Fruit fly (Drosophila melanogaster) whole organism, pupa: ENCODE results near the gene CG15877.

Experiments used
- CG10348 ChIP-seq: fragments of 200-800 bp; sonication (Bioruptor generic); IDR thresholded peaks from 2 replicates; pipeline ENCODE4 v1.3.6; 2022; ENCODE audit warnings: missing biosample characterization, missing genetic modification characterization
- CG12605 ChIP-seq: fragments of 200-800 bp; sonication (Bioruptor generic); IDR thresholded peaks from 2 replicates; pipeline ENCODE4 v1.3.6; 2022; ENCODE audit warnings: missing biosample characterization, missing genetic modification characterization
- CG13204 ChIP-seq: fragments of 200-800 bp; sonication (Bioruptor generic); optimal IDR thresholded peaks from 2 replicates; lab custom pipeline; 2018; ENCODE audit warnings: missing biosample characterization, mild to moderate bottlenecking, missing genetic modification characterization, moderate library complexity
- CG14655 ChIP-seq: fragments of 200-800 bp; sonication (Bioruptor generic); optimal IDR thresholded peaks from 3 replicates; lab custom pipeline; 2017; ENCODE audit warnings: mild to moderate bottlenecking, missing biosample characterization, missing genetic modification reagents, missing genetic modification characterization
- CG15710 ChIP-seq: fragments of 200-800 bp; sonication (Bioruptor generic); optimal IDR thresholded peaks from 2 replicates; lab custom pipeline; 2018; ENCODE audit warnings: missing biosample characterization, mild to moderate bottlenecking, missing genetic modification characterization, moderate library complexity
- CG17806 ChIP-seq: fragments of 200-800 bp; sonication (Bioruptor generic); optimal IDR thresholded peaks from 2 replicates; lab custom pipeline; 2018; ENCODE audit warnings: missing biosample characterization, mild to moderate bottlenecking, missing genetic modification characterization, moderate library complexity
- CG32121 ChIP-seq: fragments of 200-800 bp; sonication (Bioruptor generic); IDR thresholded peaks from 2 replicates; pipeline ENCODE4 v1.3.6; 2022; ENCODE audit warnings: missing biosample characterization, missing genetic modification characterization
- CG34367 ChIP-seq: fragments of 200-800 bp; sonication (Bioruptor generic); optimal IDR thresholded peaks from 2 replicates; lab custom pipeline; 2018; ENCODE audit warnings: missing biosample characterization, mild to moderate bottlenecking, missing genetic modification characterization
- CG4496 ChIP-seq: fragments of 200-800 bp; sonication (Bioruptor generic); IDR thresholded peaks from 3 replicates; pipeline ENCODE4 v1.3.6; 2022; ENCODE audit warnings: missing biosample characterization, missing genetic modification characterization
- CG8159 ChIP-seq: fragments of 200-800 bp; sonication (Bioruptor generic); optimal IDR thresholded peaks from 3 replicates; lab custom pipeline; 2018; ENCODE audit warnings: missing biosample characterization, mild to moderate bottlenecking, missing genetic modification characterization, moderate library complexity
- CG8301 ChIP-seq: fragments of 200-800 bp; sonication (Bioruptor generic); optimal IDR thresholded peaks from 2 replicates; lab custom pipeline; 2018; ENCODE audit warnings: missing biosample characterization, mild to moderate bottlenecking, missing genetic modification characterization
- CG9948 ChIP-seq: fragments of 200-800 bp; sonication (Bioruptor generic); optimal IDR thresholded peaks from 2 replicates; lab custom pipeline; 2018; ENCODE audit warnings: missing biosample characterization, mild to moderate bottlenecking, missing genetic modification characterization, moderate library complexity
- D1 ChIP-seq: fragments of 200-800 bp; sonication (Bioruptor generic); optimal IDR thresholded peaks from 2 replicates; lab custom pipeline; 2018; ENCODE audit warnings: missing biosample characterization, mild to moderate bottlenecking, missing genetic modification characterization, moderate library complexity
- EcR ChIP-seq: fragments of 200-800 bp; sonication (Bioruptor generic); optimal IDR thresholded peaks from 3 replicates; lab custom pipeline; 2019; ENCODE audit warnings: missing biosample characterization, missing genetic modification characterization, mild to moderate bottlenecking, moderate library complexity, missing genetic modification reagents
- Ets98B ChIP-seq: fragments of 200-800 bp; sonication (Bioruptor generic); IDR thresholded peaks from 2 replicates; pipeline ENCODE4 v1.3.6; 2022; ENCODE audit warnings: missing biosample characterization, missing genetic modification characterization
- Pif1A ChIP-seq: fragments of 200-800 bp; sonication (Bioruptor generic); optimal IDR thresholded peaks from 3 replicates; lab custom pipeline; 2016; ENCODE audit warnings: missing biosample characterization, missing genetic modification characterization
- Pif1B ChIP-seq: fragments of 200-800 bp; sonication (Bioruptor generic); optimal IDR thresholded peaks from 3 replicates; lab custom pipeline; 2016; ENCODE audit warnings: missing biosample characterization, missing genetic modification characterization
- Snoo ChIP-seq: fragments of 200-800 bp; sonication (Bioruptor generic); optimal IDR thresholded peaks from 3 replicates; lab custom pipeline; 2017; ENCODE audit warnings: missing biosample characterization, mild to moderate bottlenecking, missing genetic modification characterization, inconsistent platforms
- fd96Ca ChIP-seq: fragments of 200-800 bp; sonication (Bioruptor generic); IDR thresholded peaks from 3 replicates; pipeline ENCODE4 v1.3.6; 2022; ENCODE audit warnings: missing biosample characterization, missing genetic modification characterization
- gl ChIP-seq: fragments of 200-800 bp; sonication (Bioruptor generic); optimal IDR thresholded peaks from 2 replicates; lab custom pipeline; 2018; ENCODE audit warnings: missing biosample characterization, mild to moderate bottlenecking, missing genetic modification characterization
- rn ChIP-seq: fragments of 200-800 bp; sonication (Bioruptor generic); IDR thresholded peaks from 2 replicates; pipeline ENCODE4 v1.3.6; 2022; ENCODE audit warnings: missing biosample characterization, missing genetic modification characterization

CG15877 gene

DNA sequence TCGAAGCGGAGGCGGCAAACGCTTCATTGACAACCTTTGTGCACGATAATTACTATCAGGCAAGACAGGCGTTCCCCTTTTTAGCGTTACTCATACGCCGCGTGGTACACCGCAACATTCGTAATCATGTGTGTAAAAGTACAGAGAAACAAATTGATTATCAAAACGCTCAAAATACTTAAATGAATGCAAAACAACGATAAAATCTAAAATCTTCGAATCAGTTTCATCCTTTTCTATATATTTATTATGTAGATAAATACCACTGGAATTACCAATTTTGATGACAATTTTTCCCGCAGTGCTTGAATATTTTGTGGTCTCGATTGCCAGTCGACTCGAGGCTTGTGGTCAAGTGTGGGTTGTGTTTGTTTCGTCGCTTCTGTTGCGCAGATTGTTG, 33.5 kb upstream of the CG15877 start:
- TF ChIP-seq CG15710 (tag; lab: Kevin White, UChicago) (peak; percentile 7), CG14655 (GFP tag; lab: Kevin White, UChicago) (no peak), Pif1B (GFP tag; lab: Kevin White, UChicago) (no peak), Snoo (tag; lab: Kevin White, UChicago) (no peak), CG32121 (GFP tag; lab: Robert Waterston, UW) (peak; percentile 51), CG10348 (GFP tag; lab: Robert Waterston, UW) (no peak), Pif1A (peak; percentile 56), CG9948 (peak; percentile 25), EcR (no peak), rn (GFP tag; lab: Robert Waterston, UW) (no peak), Ets98B (peak; percentile 37; the same call in 1 of the 2 replicates), CG34367 (no peak), fd96Ca (no peak), CG17806 (tag; lab: Kevin White, UChicago) (peak; percentile 48), CG8301 (tag; lab: Kevin White, UChicago) (peak; percentile 49), CG12605 (GFP tag; lab: Robert Waterston, UW) (peak; percentile 35; the same call in 1 of the 2 replicates), CG13204 (no peak), CG4496 (GFP tag; lab: Robert Waterston, UW) (peak; percentile 52; the same call in 2 of the 3 replicates), D1 (tag; lab: Kevin White, UChicago) (no peak), CG8159 (tag; lab: Kevin White, UChicago) (no peak), gl (tag; lab: Kevin White, UChicago) (no peak)

- TF ChIP-seq CG4496 (GFP tag; lab: Robert Waterston, UW) (no peak), D1 (tag; lab: Kevin White, UChicago) (peak; percentile 96)
Measured at dm6 chr3L:2409289-2409688, 31.9 kb upstream of the CG15877 start.

DNA sequence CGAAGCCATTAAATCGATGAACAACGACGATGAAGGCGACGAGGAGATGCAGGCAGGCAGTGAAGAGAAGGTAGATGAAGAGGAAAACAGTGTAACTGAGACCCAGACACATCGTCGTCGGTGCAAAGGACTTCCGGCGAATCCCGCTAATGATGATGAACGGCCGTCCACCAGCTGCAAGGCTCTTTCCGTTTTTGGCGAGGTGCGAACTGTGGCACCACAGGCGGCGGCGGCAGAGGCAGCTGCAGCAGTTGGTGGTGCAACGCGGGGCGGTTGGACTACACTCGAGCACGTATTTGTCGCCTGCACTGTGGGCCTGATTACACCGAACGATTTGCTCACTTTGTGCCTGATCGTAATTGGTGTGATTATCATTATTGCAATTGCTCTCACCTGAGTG, 30.6 kb upstream of the CG15877 start:
- TF ChIP-seq CG32121 (GFP tag; lab: Robert Waterston, UW) = peak; percentile 34; the same call in 1 of the 2 replicates
- no peak for TF ChIP-seq D1 (tag; lab: Kevin White, UChicago)
- TF ChIP-seq CG15710 (tag; lab: Kevin White, UChicago) = no peak
- TF ChIP-seq CG8301 (tag; lab: Kevin White, UChicago) = no peak
- peak; percentile 40; the same call in 1 of the 3 replicates for TF ChIP-seq CG4496 (GFP tag; lab: Robert Waterston, UW)
- peak; percentile 10; the same call in 1 of the 2 replicates for TF ChIP-seq Ets98B
- no peak for TF ChIP-seq Pif1B (GFP tag; lab: Kevin White, UChicago)
- TF ChIP-seq Pif1A = no peak
- TF ChIP-seq CG13204 = peak; percentile 12
- TF ChIP-seq fd96Ca = 0 out of 3 replicates have a peak, but pooled peaks have one; percentile 6
- no peak for TF ChIP-seq rn (GFP tag; lab: Robert Waterston, UW)

dm6 chr3L:2407271-2407670, 29.9 kb upstream of the CG15877 start:
- TF ChIP-seq rn (GFP tag; lab: Robert Waterston, UW) (no peak), CG34367 (no peak), CG8301 (tag; lab: Kevin White, UChicago) (no peak), CG4496 (GFP tag; lab: Robert Waterston, UW) (no peak), Snoo (tag; lab: Kevin White, UChicago) (no peak), CG9948 (no peak), D1 (tag; lab: Kevin White, UChicago) (no peak), Pif1A (no peak), Pif1B (GFP tag; lab: Kevin White, UChicago) (no peak), fd96Ca (no peak), CG17806 (tag; lab: Kevin White, UChicago) (no peak), Ets98B (no peak), CG10348 (GFP tag; lab: Robert Waterston, UW) (no peak), CG12605 (GFP tag; lab: Robert Waterston, UW) (no peak), CG15710 (tag; lab: Kevin White, UChicago) (no peak)
- TF ChIP-seq, all 21 proteins: peak for 0

DNA sequence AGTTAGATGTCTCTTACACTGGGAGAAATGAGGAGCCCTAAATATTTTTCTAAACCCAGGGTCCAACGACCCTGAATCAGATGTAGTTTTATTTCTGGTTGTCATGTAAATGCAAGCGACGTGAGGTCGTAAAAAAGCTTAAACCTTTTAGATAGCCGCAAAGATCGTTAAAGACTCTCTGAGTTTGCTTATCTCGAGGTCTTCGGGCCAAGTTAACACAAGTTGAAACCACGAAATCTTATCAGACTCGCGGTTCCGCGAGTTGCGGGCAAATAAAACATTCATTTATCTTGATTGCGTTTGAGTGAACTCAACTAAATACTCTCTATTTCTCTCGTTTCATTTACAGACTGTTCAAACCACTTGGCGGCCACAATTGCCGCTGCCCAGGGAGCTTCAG, 24.9 kb upstream of the CG15877 start:
- TF ChIP-seq CG34367 = no peak
- TF ChIP-seq CG12605 (GFP tag; lab: Robert Waterston, UW) = no peak
- TF ChIP-seq Ets98B = no peak
- TF ChIP-seq CG14655 (GFP tag; lab: Kevin White, UChicago) = no peak
- no peak for TF ChIP-seq rn (GFP tag; lab: Robert Waterston, UW)
- TF ChIP-seq EcR = no peak

- 0 out of 2 replicates have a peak, but pooled peaks have one; percentile 36 for TF ChIP-seq CG32121 (GFP tag; lab: Robert Waterston, UW)
- TF ChIP-seq CG34367 = no peak
- TF ChIP-seq CG15710 (tag; lab: Kevin White, UChicago) = no peak
- TF ChIP-seq CG8301 (tag; lab: Kevin White, UChicago) = no peak
- TF ChIP-seq CG9948 = no peak
- no peak for TF ChIP-seq Pif1A
Measured at dm6 chr3L:2400227-2400840, 23.0 kb upstream of the CG15877 start.

- no peak for TF ChIP-seq CG14655 (GFP tag; lab: Kevin White, UChicago)
- TF ChIP-seq CG32121 (GFP tag; lab: Robert Waterston, UW) = no peak
- no peak for TF ChIP-seq CG12605 (GFP tag; lab: Robert Waterston, UW)
- no peak for TF ChIP-seq CG13204
Measured at dm6 chr3L:2399788-2400187, 22.4 kb upstream of the CG15877 start.
